Fruit fly (Drosophila melanogaster) whole organism, prepupa: Measurements from ENCODE around the gene CG43703.

Source experiments
- Blimp-1 ChIP-seq: fragments of 200-800 bp; sonication (Bioruptor generic); optimal IDR thresholded peaks from 3 replicates; lab custom pipeline; 2017; ENCODE audit warnings: missing biosample characterization, missing genetic modification characterization, mild to moderate bottlenecking, moderate library complexity, missing genetic modification reagents
- CG10631 ChIP-seq: fragments of 200-800 bp; sonication (Bioruptor generic); optimal IDR thresholded peaks from 2 replicates; lab custom pipeline; 2016; ENCODE audit warnings: missing biosample characterization, missing genetic modification characterization
- CG10669 ChIP-seq: fragments of 200-800 bp; sonication (Bioruptor generic); optimal IDR thresholded peaks from 3 replicates; lab custom pipeline; 2018; ENCODE audit warnings: missing biosample characterization, mild to moderate bottlenecking, missing genetic modification characterization, moderate library complexity
- CG11294 ChIP-seq: fragments of 200-800 bp; sonication (Bioruptor generic); IDR thresholded peaks from 2 replicates; pipeline ENCODE4 v1.3.6; 2022; ENCODE audit warnings: missing biosample characterization, missing genetic modification characterization
- CG11762 ChIP-seq: fragments of 200-800 bp; sonication (Bioruptor generic); optimal IDR thresholded peaks from 3 replicates; lab custom pipeline; 2016; ENCODE audit warnings: missing biosample characterization, missing genetic modification characterization; ENCODE audit not compliant: insufficient read depth
- CG11902 ChIP-seq: fragments of 200-800 bp; sonication (Bioruptor generic); optimal IDR thresholded peaks from 3 replicates; lab custom pipeline; 2016; ENCODE audit warnings: missing biosample characterization, missing genetic modification characterization
- CG15336 ChIP-seq: fragments of 200-800 bp; sonication (Bioruptor generic); IDR thresholded peaks from 2 replicates; pipeline ENCODE4 v1.3.6; 2022; ENCODE audit warnings: missing biosample characterization, missing genetic modification characterization
- CG1621 ChIP-seq: fragments of 200-800 bp; sonication (Bioruptor generic); optimal IDR thresholded peaks from 3 replicates; lab custom pipeline; 2018; ENCODE audit warnings: missing biosample characterization, mild to moderate bottlenecking, missing genetic modification characterization
- CG16779 ChIP-seq: fragments of 200-800 bp; sonication (Bioruptor generic); optimal IDR thresholded peaks from 3 replicates; lab custom pipeline; 2017; ENCODE audit warnings: missing biosample characterization, mild to moderate bottlenecking, missing genetic modification characterization
- CG32006 ChIP-seq: fragments of 200-800 bp; sonication (Bioruptor generic); optimal IDR thresholded peaks from 3 replicates; lab custom pipeline; 2017; ENCODE audit warnings: missing biosample characterization, mild to moderate bottlenecking, missing genetic modification characterization
- CG3919 ChIP-seq: fragments of 200-800 bp; sonication (Bioruptor generic); optimal IDR thresholded peaks from 3 replicates; lab custom pipeline; 2016; ENCODE audit warnings: missing biosample characterization, missing genetic modification characterization
- CG4318 ChIP-seq: fragments of 200-800 bp; sonication (Bioruptor generic); optimal IDR thresholded peaks from 3 replicates; lab custom pipeline; 2017; ENCODE audit warnings: missing biosample characterization, mild to moderate bottlenecking, missing genetic modification characterization
- CG6792 ChIP-seq: fragments of 200-800 bp; sonication (Bioruptor generic); optimal IDR thresholded peaks from 3 replicates; lab custom pipeline; 2016; ENCODE audit warnings: missing biosample characterization, missing genetic modification characterization
- CG6808 ChIP-seq: fragments of 200-800 bp; sonication (Bioruptor generic); optimal IDR thresholded peaks from 3 replicates; lab custom pipeline; 2017; ENCODE audit warnings: missing biosample characterization, missing genetic modification characterization, mild to moderate bottlenecking, moderate library complexity, missing genetic modification reagents
- CG7368 ChIP-seq: fragments of 200-800 bp; sonication (Bioruptor generic); optimal IDR thresholded peaks from 3 replicates; lab custom pipeline; 2016; ENCODE audit warnings: missing biosample characterization, missing genetic modification characterization
- CG8119 ChIP-seq: fragments of 200-800 bp; sonication (Bioruptor generic); IDR thresholded peaks from 3 replicates; pipeline ENCODE4 v1.3.6; 2022; ENCODE audit warnings: missing biosample characterization, missing genetic modification characterization
- CG8632 ChIP-seq: fragments of 200-800 bp; sonication (Bioruptor generic); optimal IDR thresholded peaks from 3 replicates; lab custom pipeline; 2016; ENCODE audit warnings: missing biosample characterization, missing genetic modification characterization
- CG9139 ChIP-seq: fragments of 200-800 bp; sonication (Bioruptor generic); optimal IDR thresholded peaks from 3 replicates; lab custom pipeline; 2017; ENCODE audit warnings: missing biosample characterization, mild to moderate bottlenecking, missing genetic modification characterization
- Eip75B ChIP-seq: fragments of 200-800 bp; sonication (Bioruptor generic); optimal IDR thresholded peaks from 3 replicates; lab custom pipeline; 2016; ENCODE audit warnings: missing biosample characterization, missing genetic modification characterization
- Eip78C ChIP-seq: fragments of 200-800 bp; sonication (Bioruptor generic); peaks from one replicate; lab custom pipeline; 2016; ENCODE audit warnings: missing biosample characterization, missing genetic modification characterization
- Eip93F ChIP-seq: fragments of 200-800 bp; sonication (Bioruptor generic); optimal IDR thresholded peaks from 2 replicates; lab custom pipeline; 2016; ENCODE audit warnings: missing biosample characterization, mild to moderate bottlenecking, missing genetic modification characterization
- Gug ChIP-seq: fragments of 200-800 bp; sonication (Bioruptor generic); IDR thresholded peaks from 2 replicates; pipeline ENCODE4 v1.3.6; 2022; ENCODE audit warnings: missing biosample characterization, missing genetic modification characterization
- Hr38 ChIP-seq: sonication (Bioruptor generic); optimal IDR thresholded peaks from 2 replicates; lab custom pipeline; 2016; ENCODE audit warnings: missing biosample characterization, missing genetic modification characterization
- Hr39 ChIP-seq: fragments of 200-800 bp; sonication (Bioruptor generic); optimal IDR thresholded peaks from 2 replicates; lab custom pipeline; 2016; ENCODE audit warnings: missing biosample characterization, missing genetic modification characterization
- Hr4 ChIP-seq: fragments of 200-800 bp; sonication (Bioruptor generic); optimal IDR thresholded peaks from 3 replicates; lab custom pipeline; 2016; ENCODE audit warnings: missing biosample characterization, missing genetic modification characterization
- Lpt ChIP-seq: fragments of 200-800 bp; sonication (Bioruptor generic); optimal IDR thresholded peaks from 3 replicates; lab custom pipeline; 2016; ENCODE audit warnings: missing biosample characterization, missing genetic modification characterization
- Met ChIP-seq: fragments of 200-800 bp; sonication (Bioruptor generic); optimal IDR thresholded peaks from 3 replicates; lab custom pipeline; 2016; ENCODE audit warnings: missing biosample characterization, missing genetic modification characterization
- OdsH ChIP-seq: fragments of 200-800 bp; sonication (Bioruptor generic); optimal IDR thresholded peaks from 3 replicates; lab custom pipeline; 2016; ENCODE audit warnings: missing biosample characterization, missing genetic modification characterization
- Smox ChIP-seq: fragments of 200-800 bp; sonication (Bioruptor generic); optimal IDR thresholded peaks from 3 replicates; lab custom pipeline; 2016; ENCODE audit warnings: missing biosample characterization, missing genetic modification characterization
- Sox102F ChIP-seq: fragments of 200-800 bp; sonication (Bioruptor generic); optimal IDR thresholded peaks from 2 replicates; lab custom pipeline; 2016; ENCODE audit warnings: missing biosample characterization, mild to moderate bottlenecking, missing genetic modification characterization
- Sox14 ChIP-seq: fragments of 200-800 bp; sonication (Bioruptor generic); optimal IDR thresholded peaks from 3 replicates; lab custom pipeline; 2016; ENCODE audit warnings: missing biosample characterization, missing genetic modification characterization
- Sox15 ChIP-seq: fragments of 200-800 bp; sonication (Bioruptor generic); optimal IDR thresholded peaks from 3 replicates; lab custom pipeline; 2016; ENCODE audit warnings: missing biosample characterization, missing genetic modification characterization
- achi ChIP-seq: fragments of 200-800 bp; sonication (Bioruptor generic); optimal IDR thresholded peaks from 3 replicates; lab custom pipeline; 2016; ENCODE audit warnings: missing biosample characterization, missing genetic modification characterization
- cyc ChIP-seq: fragments of 200-800 bp; sonication (Bioruptor generic); optimal IDR thresholded peaks from 3 replicates; lab custom pipeline; 2016; ENCODE audit warnings: missing biosample characterization, missing genetic modification characterization
- dac ChIP-seq: fragments of 200-800 bp; sonication (Bioruptor generic); optimal IDR thresholded peaks from 2 replicates; lab custom pipeline; 2017; ENCODE audit warnings: missing biosample characterization, mild to moderate bottlenecking, missing genetic modification characterization
- dsx ChIP-seq: fragments of 200-800 bp; optimal IDR thresholded peaks from 3 replicates; lab custom pipeline; 2019; ENCODE audit warnings: missing biosample characterization, mild to moderate bottlenecking, missing genetic modification characterization, moderate library complexity; ENCODE audit not compliant: poor library complexity, severe bottlenecking
- esn ChIP-seq: fragments of 200-800 bp; sonication (Bioruptor generic); optimal IDR thresholded peaks from 2 replicates; lab custom pipeline; 2016; ENCODE audit warnings: missing biosample characterization, mild to moderate bottlenecking, missing genetic modification characterization, moderate library complexity
- fd59A ChIP-seq: fragments of 200-800 bp; sonication (Bioruptor generic); optimal IDR thresholded peaks from 2 replicates; lab custom pipeline; 2017; ENCODE audit warnings: missing biosample characterization, mild to moderate bottlenecking, missing genetic modification characterization, missing genetic modification reagents
- fd85E ChIP-seq: fragments of 200-800 bp; sonication (Bioruptor generic); optimal IDR thresholded peaks from 3 replicates; lab custom pipeline; 2016; ENCODE audit warnings: missing biosample characterization, missing genetic modification characterization
- fkh ChIP-seq: fragments of 200-800 bp; sonication (Bioruptor generic); optimal IDR thresholded peaks from 3 replicates; lab custom pipeline; 2017; ENCODE audit warnings: missing biosample characterization, mild to moderate bottlenecking, missing genetic modification characterization, moderate library complexity
- lz ChIP-seq: fragments of 200-800 bp; sonication (Bioruptor generic); optimal IDR thresholded peaks from 3 replicates; lab custom pipeline; 2016; ENCODE audit warnings: missing biosample characterization, missing genetic modification characterization
- pdm3 ChIP-seq: fragments of 200-800 bp; sonication (Bioruptor generic); optimal IDR thresholded peaks from 3 replicates; lab custom pipeline; 2016; ENCODE audit warnings: missing biosample characterization, missing genetic modification characterization
- salr ChIP-seq, 2 experiments: fragments of 200-800 bp; sonication (Bioruptor generic); optimal IDR thresholded peaks; 3 replicates each; lab custom pipeline; 2016 to 2018; ENCODE audit warnings: missing biosample characterization in 2 of 2, missing genetic modification characterization in 2 of 2, mild to moderate bottlenecking in 1 of 2
- ss ChIP-seq, 2 experiments: fragments of 200-800 bp; sonication (Bioruptor generic); optimal IDR thresholded peaks; 2 replicates in 1 of 2; 3 replicates in 1 of 2; lab custom pipeline; 2017 to 2018; ENCODE audit warnings: mild to moderate bottlenecking in 2 of 2, missing biosample characterization in 2 of 2, missing genetic modification characterization in 2 of 2, moderate library complexity in 1 of 2
- topi ChIP-seq: fragments of 200-800 bp; sonication (Bioruptor generic); optimal IDR thresholded peaks from 3 replicates; lab custom pipeline; 2016; ENCODE audit warnings: missing biosample characterization, missing genetic modification characterization
- vri ChIP-seq: fragments of 200-800 bp; sonication (Bioruptor generic); optimal IDR thresholded peaks from 3 replicates; lab custom pipeline; 2016; ENCODE audit warnings: missing biosample characterization, mild to moderate bottlenecking, missing genetic modification characterization

Gene CG43703

dm6 chr2L:3803466-3804143 is 38.3 kb downstream of the CG43703 start, which contains the start of gene Reph (continued):
- TF ChIP-seq fd85E (no peak), Sox14 (GFP tag; lab: Kevin White, UChicago) (peak; percentile 77), pdm3 (GFP tag; lab: Kevin White, UChicago) (no peak), dac (GFP tag; lab: Kevin White, UChicago) (no peak), cyc (GFP tag; lab: Kevin White, UChicago) (no peak), CG8119 (GFP tag; lab: Robert Waterston, UW) (no peak), Met (GFP tag; lab: Kevin White, UChicago) (no peak), CG4318 (no peak), vri (GFP tag; lab: Kevin White, UChicago) (no peak), topi (GFP tag; lab: Kevin White, UChicago) (peak; percentile 10), dsx (GFP tag; lab: Kevin White, UChicago) (peak; percentile 15), CG15336 (GFP tag; lab: Robert Waterston, UW) (peak; percentile 18; the same call in 1 of the 2 replicates), Lpt (GFP tag; lab: Kevin White, UChicago) (peak; percentile 11), Smox (GFP tag; lab: Kevin White, UChicago) (no peak), CG11902 (GFP tag; lab: Kevin White, UChicago) (no peak), Eip78C (GFP tag; lab: Kevin White, UChicago) (peak; percentile 33), esn (GFP tag; lab: Kevin White, UChicago) (peak; percentile 33), CG7368 (no peak)
- TF ChIP-seq, all 60 proteins: peak for 22

dm6 chr2L:3804641-3805273 is 39.5 kb downstream of the CG43703 start:
- TF ChIP-seq Sox15 (GFP tag; lab: Kevin White, UChicago) (peak; percentile 95), CG6808 (GFP tag; lab: Kevin White, UChicago) (peak; percentile 99), Met (GFP tag; lab: Kevin White, UChicago) (peak; percentile 91), achi (GFP tag; lab: Kevin White, UChicago) (peak; percentile 99), ss (GFP tag; optimal IDR thresholded peaks at IDR 0.05; lab: Kevin White, UChicago) (peak; percentile 99), Hr4 (GFP tag; lab: Kevin White, UChicago) (peak; percentile 100), Sox102F (GFP tag; lab: Kevin White, UChicago) (peak; percentile 91), Eip93F (GFP tag; lab: Kevin White, UChicago) (peak; percentile 49), CG10669 (peak; percentile 99), pdm3 (GFP tag; lab: Kevin White, UChicago) (peak; percentile 98), CG10631 (GFP tag; lab: Kevin White, UChicago) (peak; percentile 99), Lpt (GFP tag; lab: Kevin White, UChicago) (peak; percentile 100), salr (GFP tag; optimal IDR thresholded peaks at IDR 0.05; lab: Kevin White, UChicago) (peak; percentile 96 to 99), CG11294 (GFP tag; lab: Robert Waterston, UW) (peak; percentile 99), CG3919 (GFP tag; lab: Kevin White, UChicago) (peak; percentile 99), CG15336 (GFP tag; lab: Robert Waterston, UW) (peak; percentile 100), fd85E (peak; percentile 91), fkh (GFP tag; lab: Kevin White, UChicago) (peak; percentile 81), Hr38 (peak; percentile 80), fd59A (peak; percentile 99), CG1621 (peak; percentile 99), Smox (GFP tag; lab: Kevin White, UChicago) (peak; percentile 84), CG32006 (GFP tag; lab: Kevin White, UChicago) (peak; percentile 100), OdsH (peak; percentile 99), Hr39 (GFP tag; lab: Kevin White, UChicago) (peak; percentile 91), Blimp-1 (peak; percentile 69), CG6792 (GFP tag; lab: Kevin White, UChicago) (peak; percentile 97), dsx (GFP tag; lab: Kevin White, UChicago) (peak; percentile 99), CG11762 (peak; percentile 99), CG9139 (GFP tag; lab: Kevin White, UChicago) (peak; percentile 99), lz (peak; percentile 92), CG16779 (tag; lab: Kevin White, UChicago) (peak; percentile 99), dac (GFP tag; lab: Kevin White, UChicago) (peak; percentile 99), CG11902 (GFP tag; lab: Kevin White, UChicago) (peak; percentile 90), Gug (peak; percentile 99), Eip75B (peak; percentile 99), CG8632 (peak; percentile 96)
